Fruit fly (Drosophila melanogaster) whole organism: ENCODE measurements around the gene CG32700.

Experiments
- CG8478 ChIP-seq: fragments of >200 bp; optimal IDR thresholded peaks from 2 replicates; lab custom pipeline; 2018; ENCODE audit warnings: inconsistent platforms
- Dll ChIP-seq: fragments of >200 bp; optimal IDR thresholded peaks from 2 replicates; lab custom pipeline; 2017
- EcR ChIP-seq, 2 experiments: fragments of >200 bp; optimal IDR thresholded peaks; 2 replicates each; lab custom pipeline; 2017; ENCODE audit warnings: missing biosample characterization in 2 of 2, missing genetic modification characterization in 2 of 2, missing genetic modification reagents in 2 of 2
- pan ChIP-seq: fragments of >200 bp; optimal IDR thresholded peaks from 2 replicates; lab custom pipeline; 2017
- psq ChIP-seq: fragments of >200 bp; optimal IDR thresholded peaks from 2 replicates; lab custom pipeline; 2017
- usp ChIP-seq: fragments of >200 bp; optimal IDR thresholded peaks from 2 replicates; lab custom pipeline; 2017; ENCODE audit warnings: missing biosample characterization, missing genetic modification characterization, mixed read lengths

CG32700 gene

DNA sequence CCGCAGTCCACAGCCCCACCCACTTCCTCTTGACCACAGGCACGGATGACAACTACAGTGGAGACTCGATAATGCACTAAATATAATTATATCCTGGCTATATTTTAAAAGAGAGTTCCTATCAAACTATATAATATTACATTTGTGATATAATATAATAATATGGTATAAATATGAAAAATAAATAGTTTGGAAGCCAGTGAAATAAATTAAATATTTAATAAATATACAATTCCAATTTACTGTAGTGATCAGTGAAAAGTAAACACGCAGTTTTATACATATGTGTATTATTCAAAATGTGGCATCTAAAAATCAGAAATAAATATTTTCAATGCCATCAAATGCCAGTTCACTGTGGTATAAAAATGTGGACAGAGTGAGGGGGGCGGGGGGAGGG, 94.3 kb downstream of the CG32700 start:
- TF ChIP-seq CG8478 (lab: Kevin White, UChicago) (no peak), usp (GFP tag; lab: Kevin White, UChicago) (no peak), Dll (lab: Kevin White, UChicago) (no peak), EcR (GFP tag; optimal IDR thresholded peaks at IDR 0.05; lab: Kevin White, UChicago) (no peak), pan (lab: Kevin White, UChicago) (no peak), psq (no peak)
